Worm (Caenorhabditis elegans): ENCODE data around the gene pals-27.

Gene pals-27

DNA sequence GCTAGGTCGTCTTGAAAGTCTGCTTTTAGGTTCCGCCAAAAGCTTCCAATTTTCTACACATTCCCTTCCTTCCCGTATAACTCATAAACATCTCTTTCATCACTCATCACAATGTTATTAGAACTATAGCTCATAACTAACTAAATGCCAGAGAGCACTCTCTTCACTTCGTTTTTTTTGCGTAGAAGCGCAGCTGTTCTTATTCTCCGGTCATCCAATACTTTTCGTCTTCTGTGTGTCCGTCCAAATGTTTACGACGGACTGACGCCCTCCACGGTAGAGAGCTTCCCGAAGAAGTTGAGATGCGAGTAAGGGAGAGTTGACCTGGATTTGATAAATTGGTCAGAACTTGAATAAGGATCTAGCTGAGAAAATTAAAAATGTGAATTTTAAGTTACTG lies 22.2 kb upstream of the pals-27 start:
- no peak for TF ChIP-seq egrh-3 (GFP tag; IDR thresholded peaks at IDR 0.05)
- TF ChIP-seq bed-1 (GFP tag; IDR thresholded peaks at IDR 0.05) = no peak
- no peak for TF ChIP-seq Y67H2A.10 (GFP tag; conservative IDR thresholded peaks at IDR 0.05)
- no peak for TF ChIP-seq ekl-4 (GFP tag; IDR thresholded peaks at IDR 0.05)

ce11 chrIII:4359900-4360299 lies 21.5 kb upstream of the pals-27 start:
- TF ChIP-seq nfyb-1 (GFP tag; IDR thresholded peaks at IDR 0.05) = no peak
- TF ChIP-seq mcd-1 (GFP tag; IDR thresholded peaks at IDR 0.05) = no peak

ce11 chrIII:4362332-4362731 lies 19.1 kb upstream of the pals-27 start:
- TF ChIP-seq pha-4 (tag; optimal IDR thresholded peaks at IDR 0.05) (no peak), F57C9.4 (tag; optimal IDR thresholded peaks at IDR 0.05) (no peak), atf-7 (tag; optimal IDR thresholded peaks at IDR 0.05) (no peak), F39B2.1 (GFP tag; IDR thresholded peaks at IDR 0.05) (no peak), T26A5.8 (tag; optimal IDR thresholded peaks at IDR 0.05) (no peak), D2030.7 (GFP tag; IDR thresholded peaks at IDR 0.05) (peak; percentile 62), hrde-1 (tag; optimal IDR thresholded peaks at IDR 0.05; ENCODE audit: borderline replicate concordance) (no peak), bed-2 (GFP tag; IDR thresholded peaks at IDR 0.05) (no peak), B0336.3 (GFP tag; IDR thresholded peaks at IDR 0.05) (no peak), hmg-1.2 (GFP tag; IDR thresholded peaks at IDR 0.05) (peak; percentile 30; the same call in 1 of the 2 replicates), hsf-1 (GFP tag; IDR thresholded peaks at IDR 0.05) (no peak; the same call in 1 of the 2 replicates), chd-7 (tag; optimal IDR thresholded peaks at IDR 0.05) (no peak), lir-1 (GFP tag; conservative IDR thresholded peaks at IDR 0.05) (no peak), egl-44 (GFP tag; IDR thresholded peaks at IDR 0.05) (0 out of 2 replicates have a peak, but pooled peaks have one; percentile 35), mes-4 (tag; optimal IDR thresholded peaks at IDR 0.05) (no peak), dpl-1 (GFP tag; optimal IDR thresholded peaks at IDR 0.05) (no peak), ama-1 (optimal IDR thresholded peaks at IDR 0.05) (no peak), ama-1 (GFP tag; optimal IDR thresholded peaks at IDR 0.05) (peak; percentile 12 to 49), snpc-1.1 (tag; optimal IDR thresholded peaks at IDR 0.05; ENCODE audit: insufficient read depth) (no peak), F10E7.11 (tag; optimal IDR thresholded peaks at IDR 0.05) (no peak), tbp1 (GFP tag; optimal IDR thresholded peaks at IDR 0.05) (peak; percentile 90), lag-1 (GFP tag; IDR thresholded peaks at IDR 0.05) (no peak), attf-6 (GFP tag; IDR thresholded peaks at IDR 0.05) (no peak), T07F8.4 (tag; optimal IDR thresholded peaks at IDR 0.05) (peak; percentile 8), dpff-1 (tag; optimal IDR thresholded peaks at IDR 0.05) (no peak), nhr-80 (tag; optimal IDR thresholded peaks at IDR 0.05) (peak; percentile 4), repo-1 (tag; optimal IDR thresholded peaks at IDR 0.05) (no peak), tbx-9 (tag; optimal IDR thresholded peaks at IDR 0.05; ENCODE audit: borderline replicate concordance) (no peak), him-1 (tag; optimal IDR thresholded peaks at IDR 0.05) (peak; percentile 73), nhr-27 (tag; optimal IDR thresholded peaks at IDR 0.05) (no peak), lsy-27 (tag; optimal IDR thresholded peaks at IDR 0.05; ENCODE audit: borderline replicate concordance, insufficient read depth) (no peak), let-526 (GFP tag; IDR thresholded peaks at IDR 0.05) (no peak), ceh-58 (GFP tag; IDR thresholded peaks at IDR 0.05) (no peak), ztf-6 (GFP tag; IDR thresholded peaks at IDR 0.05) (0 out of 2 replicates have a peak, but pooled peaks have one; percentile 29), lin-54 (GFP tag; optimal IDR thresholded peaks at IDR 0.05) (no peak), lin-26 (GFP tag; IDR thresholded peaks at IDR 0.05) (peak; percentile 78), ceh-100 (GFP tag; IDR thresholded peaks at IDR 0.05) (no peak), nfya-1 (tag; optimal IDR thresholded peaks at IDR 0.05; ENCODE audit: borderline replicate concordance, insufficient read depth) (no peak), Y53F4B.3 (GFP tag; IDR thresholded peaks at IDR 0.05) (no peak), ZK185.1 (tag; optimal IDR thresholded peaks at IDR 0.05; ENCODE audit: poor library complexity, severe bottlenecking) (no peak), ztf-3 (GFP tag; optimal IDR thresholded peaks at IDR 0.05) (no peak)

Data from whole organism, young adult.